Worm (Caenorhabditis elegans) whole organism, L3 larva: ENCODE results near the gene F41B5.1.
A peak's percentile ranks its signal among the peaks of the same experiment; 100 is the strongest.

Experiments
- R02D3.7 ChIP-seq: fragments of 150-350 bp; optimal IDR thresholded peaks from 2 replicates; lab custom pipeline; 2014; ENCODE audit warnings: missing biosample characterization, missing genetic modification characterization
- ZK546.5 ChIP-seq: sonication (generic microtip); optimal IDR thresholded peaks from 2 replicates; lab custom pipeline; 2017; ENCODE audit warnings: missing biosample characterization, missing genetic modification characterization
- ama-1 ChIP-seq: fragments of 150-350 bp; optimal IDR thresholded peaks from 2 replicates; lab custom pipeline; 2018
- ceh-82 ChIP-seq: fragments of 150-350 bp; optimal IDR thresholded peaks from 2 replicates; lab custom pipeline; 2014; ENCODE audit warnings: missing biosample characterization, missing genetic modification characterization
- ceh-9 ChIP-seq: sonication (generic microtip); optimal IDR thresholded peaks from 2 replicates; lab custom pipeline; 2018; ENCODE audit warnings: missing biosample characterization, missing genetic modification characterization
- daf-12 ChIP-seq: fragments of 150-350 bp; optimal IDR thresholded peaks from 2 replicates; lab custom pipeline; 2014; ENCODE audit warnings: missing biosample characterization, missing genetic modification reagents, missing genetic modification characterization
- egl-27 ChIP-seq: sonication (generic microtip); optimal IDR thresholded peaks from 4 replicates; lab custom pipeline; 2017; ENCODE audit warnings: missing biosample characterization, missing genetic modification reagents, missing genetic modification characterization
- egl-5 ChIP-seq: fragments of 150-350 bp; optimal IDR thresholded peaks from 2 replicates; lab custom pipeline; 2017; ENCODE audit warnings: missing biosample characterization, missing genetic modification reagents, missing genetic modification characterization, inconsistent platforms
- elt-1 ChIP-seq: fragments of 150-350 bp; optimal IDR thresholded peaks from 2 replicates; lab custom pipeline; 2014; ENCODE audit warnings: missing biosample characterization, missing genetic modification characterization
- elt-2 ChIP-seq: sonication (generic microtip); optimal IDR thresholded peaks from 2 replicates; lab custom pipeline; 2016; ENCODE audit warnings: missing genetic modification reagents, mild to moderate bottlenecking, missing genetic modification characterization, missing compliant biosample characterization
- elt-3 ChIP-seq, 3 experiments: fragments of 150-350 bp in 1 of 3; sonication (generic microtip) in 2 of 3; optimal IDR thresholded peaks; 2 replicates in 2 of 3; 4 replicates in 1 of 3; lab custom pipeline; 2014 to 2017; ENCODE audit warnings: missing biosample characterization in 3 of 3, missing genetic modification characterization in 3 of 3
- eor-1 ChIP-seq, 2 experiments: fragments of 150-350 bp; optimal IDR thresholded peaks; 2 replicates each; lab custom pipeline; 2014 to 2018; ENCODE audit warnings: missing biosample characterization in 2 of 2, missing genetic modification characterization in 2 of 2
- fkh-10 ChIP-seq: sonication (generic microtip); optimal IDR thresholded peaks from 2 replicates; lab custom pipeline; 2017; ENCODE audit warnings: missing biosample characterization, missing genetic modification reagents, missing genetic modification characterization
- fkh-2 ChIP-seq: fragments of 150-350 bp; optimal IDR thresholded peaks from 2 replicates; lab custom pipeline; 2014; ENCODE audit warnings: missing biosample characterization, missing genetic modification reagents, missing genetic modification characterization
- fos-1 ChIP-seq: fragments of 150-350 bp; optimal IDR thresholded peaks from 2 replicates; lab custom pipeline; 2014; ENCODE audit warnings: missing biosample characterization, missing genetic modification characterization
- hmg-11 ChIP-seq: sonication (generic microtip); optimal IDR thresholded peaks from 2 replicates; lab custom pipeline; 2016; ENCODE audit warnings: missing genetic modification characterization, missing compliant biosample characterization
- jun-1 ChIP-seq: fragments of 150-350 bp; optimal IDR thresholded peaks from 2 replicates; lab custom pipeline; 2014; ENCODE audit warnings: missing biosample characterization, missing genetic modification reagents, missing genetic modification characterization
- lin-15B ChIP-seq: fragments of 150-350 bp; optimal IDR thresholded peaks from 2 replicates; lab custom pipeline; 2014; ENCODE audit warnings: missing biosample characterization, missing genetic modification characterization
- lin-39 ChIP-seq: fragments of 150-350 bp; optimal IDR thresholded peaks from 2 replicates; lab custom pipeline; 2018; ENCODE audit warnings: missing biosample characterization, missing genetic modification reagents, missing genetic modification characterization
- lsy-12 ChIP-seq: sonication (generic microtip); optimal IDR thresholded peaks from 2 replicates; lab custom pipeline; 2016; ENCODE audit warnings: mild to moderate bottlenecking, missing genetic modification characterization, missing compliant biosample characterization
- mdl-1 ChIP-seq: fragments of 150-350 bp; optimal IDR thresholded peaks from 2 replicates; lab custom pipeline; 2014; ENCODE audit warnings: missing biosample characterization, missing genetic modification characterization
- nfya-1 ChIP-seq: sonication (generic microtip); optimal IDR thresholded peaks from 2 replicates; lab custom pipeline; 2017; ENCODE audit warnings: missing genetic modification characterization, mild to moderate bottlenecking, missing compliant biosample characterization, antibody characterized with exemption, moderate library complexity; ENCODE audit not compliant: insufficient read depth
- nhr-11 ChIP-seq: fragments of 150-350 bp; optimal IDR thresholded peaks from 2 replicates; lab custom pipeline; 2014; ENCODE audit warnings: missing biosample characterization, missing genetic modification characterization
- nhr-12 ChIP-seq: fragments of 150-350 bp; optimal IDR thresholded peaks from 2 replicates; lab custom pipeline; 2014; ENCODE audit warnings: missing biosample characterization, missing genetic modification characterization
- nhr-23 ChIP-seq: fragments of 150-350 bp; optimal IDR thresholded peaks from 2 replicates; lab custom pipeline; 2014; ENCODE audit warnings: missing biosample characterization, missing genetic modification reagents, missing genetic modification characterization
- nhr-237 ChIP-seq: fragments of 150-350 bp; optimal IDR thresholded peaks from 2 replicates; lab custom pipeline; 2014; ENCODE audit warnings: missing biosample characterization, missing genetic modification characterization
- nhr-25 ChIP-seq: sonication (generic microtip); optimal IDR thresholded peaks from 2 replicates; lab custom pipeline; 2017; ENCODE audit warnings: missing biosample characterization, missing genetic modification characterization
- nhr-28 ChIP-seq: fragments of 150-350 bp; optimal IDR thresholded peaks from 2 replicates; lab custom pipeline; 2014; ENCODE audit warnings: missing biosample characterization, missing genetic modification characterization
- nhr-43 ChIP-seq: sonication (generic microtip); optimal IDR thresholded peaks from 2 replicates; lab custom pipeline; 2016; ENCODE audit warnings: mild to moderate bottlenecking, missing genetic modification characterization, missing compliant biosample characterization; ENCODE audit not compliant: poor library complexity, severe bottlenecking
- nhr-67 ChIP-seq: fragments of 150-350 bp; optimal IDR thresholded peaks from 2 replicates; lab custom pipeline; 2014; ENCODE audit warnings: missing biosample characterization, missing genetic modification characterization
- nhr-76 ChIP-seq: fragments of 150-350 bp; sonication (generic microtip); optimal IDR thresholded peaks from 5 replicates; lab custom pipeline; 2014; ENCODE audit warnings: missing biosample characterization, missing genetic modification characterization
- nhr-77 ChIP-seq: fragments of 150-350 bp; optimal IDR thresholded peaks from 2 replicates; lab custom pipeline; 2014; ENCODE audit warnings: missing biosample characterization, missing genetic modification characterization
- pha-4 ChIP-seq: fragments of 150-350 bp; optimal IDR thresholded peaks from 2 replicates; lab custom pipeline; 2014; ENCODE audit warnings: missing biosample characterization, missing genetic modification reagents, missing genetic modification characterization
- pqm-1 ChIP-seq: fragments of 150-350 bp; optimal IDR thresholded peaks from 2 replicates; lab custom pipeline; 2017; ENCODE audit warnings: missing biosample characterization, missing genetic modification characterization, inconsistent platforms
- sea-2 ChIP-seq: fragments of 150-350 bp; sonication (generic microtip); optimal IDR thresholded peaks from 4 replicates; lab custom pipeline; 2014; ENCODE audit warnings: missing biosample characterization, missing genetic modification reagents, missing genetic modification characterization
- skn-1 ChIP-seq: fragments of 150-350 bp; optimal IDR thresholded peaks from 2 replicates; lab custom pipeline; 2014; ENCODE audit warnings: missing biosample characterization, missing genetic modification characterization
- snpc-4 ChIP-seq: fragments of 150-350 bp; optimal IDR thresholded peaks from 2 replicates; lab custom pipeline; 2014; ENCODE audit warnings: missing biosample characterization, missing genetic modification characterization
- tbx-2 ChIP-seq: sonication (generic microtip); optimal IDR thresholded peaks from 2 replicates; lab custom pipeline; 2016; ENCODE audit warnings: mild to moderate bottlenecking, missing genetic modification characterization, missing compliant biosample characterization
- unc-39 ChIP-seq: sonication (generic microtip); optimal IDR thresholded peaks from 4 replicates; lab custom pipeline; 2017; ENCODE audit warnings: missing biosample characterization, missing genetic modification characterization
- unc-62 ChIP-seq: fragments of 150-350 bp; sonication (generic microtip); optimal IDR thresholded peaks from 4 replicates; lab custom pipeline; 2014; ENCODE audit warnings: missing biosample characterization, missing genetic modification reagents, missing genetic modification characterization
- zag-1 ChIP-seq: fragments of 150-350 bp; optimal IDR thresholded peaks from 2 replicates; lab custom pipeline; 2014; ENCODE audit warnings: missing biosample characterization, missing genetic modification characterization
- ztf-11 ChIP-seq: fragments of 150-350 bp; optimal IDR thresholded peaks from 2 replicates; lab custom pipeline; 2014; ENCODE audit warnings: missing biosample characterization, missing genetic modification characterization
- ztf-4 ChIP-seq: fragments of 150-350 bp; optimal IDR thresholded peaks from 2 replicates; lab custom pipeline; 2014; ENCODE audit warnings: missing biosample characterization, missing genetic modification characterization

The F41B5.1 gene

DNA sequence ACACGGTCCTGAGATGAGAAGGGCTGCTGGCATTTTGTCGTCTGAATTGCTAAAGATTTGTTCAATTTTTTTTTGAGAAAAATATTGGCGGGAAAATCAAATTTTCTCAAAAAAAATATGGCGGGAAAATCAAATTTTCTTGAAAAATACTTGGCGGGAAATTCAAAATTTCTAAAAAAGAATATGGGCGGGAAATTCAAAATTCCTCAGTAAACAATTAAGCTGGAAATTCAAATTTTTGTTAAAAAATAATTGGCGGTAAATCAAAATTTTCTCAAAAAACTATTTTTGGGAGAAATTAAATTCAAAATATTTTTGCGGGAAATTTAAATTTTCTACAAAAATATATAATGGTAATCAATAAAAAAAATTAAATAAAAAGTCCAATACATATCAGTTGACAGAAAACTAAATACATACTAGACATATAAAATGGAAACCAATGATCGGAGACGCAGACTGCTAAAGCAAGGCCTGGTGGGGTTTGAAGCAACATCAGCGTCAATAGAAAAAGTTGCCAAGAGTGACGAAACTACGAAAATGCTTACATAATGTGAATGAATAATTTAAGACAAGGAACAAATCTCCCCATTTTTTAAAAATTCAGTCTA is 40.8 kb upstream of the F41B5.1 start, which contains the start of gene nhr-184:
TSS of gene nhr-184 (minus strand) at position 51 of the 611 bp plus-strand sequence.
- TF ChIP-seq nhr-237 (tag; lab: Kevin White, UChicago) (no peak), R02D3.7 (no peak), nhr-77 (tag; lab: Kevin White, UChicago) (no peak), pqm-1 (tag; lab: Kevin White, UChicago) (peak; percentile 25), elt-2 (peak; percentile 27), nhr-28 (no peak), snpc-4 (no peak), nhr-12 (tag; lab: Kevin White, UChicago) (no peak), nhr-11 (tag; lab: Kevin White, UChicago) (no peak), hmg-11 (peak; percentile 42), ztf-11 (tag; lab: Kevin White, UChicago) (no peak), pha-4 (tag; lab: Kevin White, UChicago) (peak; percentile 58), zag-1 (tag; lab: Kevin White, UChicago) (no peak), skn-1 (no peak)
- TF ChIP-seq, all 47 proteins: peak for 4

DNA sequence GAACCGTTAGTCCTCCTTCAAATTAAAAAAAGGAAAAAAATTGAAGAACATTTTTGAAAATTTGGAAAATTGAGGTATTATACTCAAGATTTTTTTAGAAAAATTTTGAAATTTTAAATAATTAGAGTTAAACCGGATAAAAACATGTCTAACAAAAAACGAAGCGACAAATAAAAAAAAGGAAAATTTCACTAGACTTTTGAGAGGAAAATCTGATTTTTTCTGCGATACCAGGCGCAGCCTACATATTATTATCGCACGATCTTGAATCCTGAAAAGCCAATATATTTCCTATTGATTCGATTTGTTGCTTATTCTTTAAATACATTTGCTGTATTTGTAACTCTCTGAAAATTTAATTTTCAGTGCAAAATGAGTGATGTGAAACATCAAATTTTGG is 40.0 kb upstream of the F41B5.1 start, which contains the start of gene nstp-8:
TSS of gene nstp-8 (plus strand) at position 301 of the 400 bp plus-strand sequence.
- TF ChIP-seq snpc-4 (no peak), daf-12 (tag; lab: Kevin White, UChicago) (no peak), ama-1 (lab: Kevin White, UChicago) (no peak), nhr-23 (tag; lab: Kevin White, UChicago) (no peak)

DNA sequence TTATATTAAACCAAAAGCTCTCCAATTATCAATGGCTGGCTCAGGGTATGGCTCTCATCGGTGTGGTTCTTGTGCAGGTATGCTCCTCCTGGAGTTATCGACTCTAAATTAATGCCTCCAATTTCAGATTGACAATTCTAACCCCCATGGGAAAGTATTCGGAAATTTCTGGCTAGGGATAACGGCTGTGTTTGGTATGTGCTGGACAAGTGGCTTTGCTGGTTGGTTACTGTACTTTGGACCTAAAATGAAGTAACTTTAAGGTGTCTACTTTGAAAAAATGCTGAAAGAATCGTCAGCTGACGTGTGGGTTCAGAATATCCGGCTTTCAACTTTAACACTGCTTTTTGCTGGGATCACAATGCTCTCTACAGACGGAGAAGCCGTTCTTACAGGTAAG is 38.4 kb upstream of the F41B5.1 start:
- no peak for TF ChIP-seq nhr-43 (tag; lab: Kevin White, UChicago)
- no peak for TF ChIP-seq fkh-10 (GFP tag; lab: Kevin White, UChicago)
- TF ChIP-seq elt-1 (tag; lab: Kevin White, UChicago): no peak
- no peak for TF ChIP-seq egl-5
- TF ChIP-seq nhr-12 (tag; lab: Kevin White, UChicago): no peak
- no peak for TF ChIP-seq egl-27 (tag; lab: Kevin White, UChicago)
- TF ChIP-seq lsy-12 (tag; lab: Kevin White, UChicago): no peak
- TF ChIP-seq fos-1 (tag; lab: Kevin White, UChicago): no peak
- no peak for TF ChIP-seq tbx-2 (tag; lab: Kevin White, UChicago)
- no peak for TF ChIP-seq R02D3.7
- no peak for TF ChIP-seq ceh-82 (tag; lab: Kevin White, UChicago)
- TF ChIP-seq pqm-1 (tag; lab: Kevin White, UChicago): no peak
- TF ChIP-seq nhr-25 (tag; lab: Kevin White, UChicago): no peak
- TF ChIP-seq unc-39 (tag; lab: Kevin White, UChicago): no peak
- TF ChIP-seq ztf-4 (tag; lab: Kevin White, UChicago): no peak
- TF ChIP-seq elt-3 (tag; optimal IDR thresholded peaks at IDR 0.05; lab: Kevin White, UChicago): no peak
- no peak for TF ChIP-seq ZK546.5 (tag; lab: Kevin White, UChicago)
- TF ChIP-seq sea-2 (GFP tag; lab: Kevin White, UChicago): no peak

DNA sequence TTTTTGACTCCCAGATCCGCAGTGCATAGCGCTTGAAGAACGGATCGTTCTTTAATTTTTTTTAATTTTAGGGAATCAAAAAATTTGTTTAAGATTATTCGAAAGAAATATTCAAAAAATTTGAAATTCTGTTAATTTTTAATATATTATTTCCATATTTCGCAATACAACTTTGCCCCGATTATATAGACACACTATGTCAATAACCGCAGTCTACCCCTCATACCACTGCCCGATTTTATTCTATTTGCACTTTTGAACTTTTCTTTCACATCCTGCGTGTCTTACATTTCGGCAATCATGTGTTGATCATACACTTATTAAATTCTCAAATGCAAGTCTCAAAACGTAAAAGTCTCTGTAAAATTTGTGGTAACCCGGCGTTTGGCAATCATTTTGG is 36.5 kb upstream of the F41B5.1 start, which contains the start of gene nhr-56:
TSS of gene nhr-56 (plus strand) at position 202 of the 400 bp plus-strand sequence.
- TF ChIP-seq nhr-67 (no peak), elt-1 (tag; lab: Kevin White, UChicago) (no peak), ZK546.5 (tag; lab: Kevin White, UChicago) (no peak), nhr-12 (tag; lab: Kevin White, UChicago) (no peak), lsy-12 (tag; lab: Kevin White, UChicago) (no peak), egl-5 (no peak), eor-1 (tag; optimal IDR thresholded peaks at IDR 0.05; lab: Kevin White, UChicago) (no peak), hmg-11 (no peak), nhr-77 (tag; lab: Kevin White, UChicago) (no peak), unc-62 (GFP tag; lab: Kevin White, UChicago) (no peak), elt-3 (tag; optimal IDR thresholded peaks at IDR 0.05; lab: Kevin White, UChicago) (no peak), unc-39 (tag; lab: Kevin White, UChicago) (no peak), snpc-4 (no peak), nhr-76 (tag; lab: Kevin White, UChicago) (no peak), fkh-10 (GFP tag; lab: Kevin White, UChicago) (no peak), nhr-237 (tag; lab: Kevin White, UChicago) (no peak), mdl-1 (no peak), lin-15B (tag; lab: Kevin White, UChicago) (no peak), elt-2 (peak; percentile 64), daf-12 (tag; lab: Kevin White, UChicago) (no peak), nhr-25 (tag; lab: Kevin White, UChicago) (no peak), ceh-82 (tag; lab: Kevin White, UChicago) (no peak), jun-1 (peak; percentile 5), R02D3.7 (no peak), lin-39 (no peak), ztf-11 (tag; lab: Kevin White, UChicago) (no peak), fkh-2 (tag; lab: Kevin White, UChicago) (no peak), skn-1 (no peak), zag-1 (tag; lab: Kevin White, UChicago) (no peak), nfya-1 (tag; lab: Kevin White, UChicago) (peak; percentile 16), ceh-9 (no peak), ama-1 (lab: Kevin White, UChicago) (no peak), nhr-28 (no peak), egl-27 (tag; lab: Kevin White, UChicago) (no peak), tbx-2 (tag; lab: Kevin White, UChicago) (no peak), fos-1 (tag; lab: Kevin White, UChicago) (no peak)
